Worm (Caenorhabditis elegans): ENCODE measurements around the gene vep-2.

The vep-2 gene

ce11 chrX:3605727-3606126 is 22.4 kb upstream of the vep-2 start, which contains the start of gene C18B2.4 (continued):
- TF ChIP-seq lsy-2 (tag; optimal IDR thresholded peaks at IDR 0.05) (peak; percentile 24 to 80), Y48G9A.11 (GFP tag; IDR thresholded peaks at IDR 0.05) (no peak), ztf-11 (tag; optimal IDR thresholded peaks at IDR 0.05) (no peak), duxl-1 (tag; optimal IDR thresholded peaks at IDR 0.05; ENCODE audit: poor library complexity) (no peak), aha-1 (tag) (peak; percentile 98), dmd-9 (GFP tag; IDR thresholded peaks at IDR 0.05) (no peak), mep-1 (tag; optimal IDR thresholded peaks at IDR 0.05) (peak; percentile 78), zip-11 (GFP tag; IDR thresholded peaks at IDR 0.05) (no peak), daf-19 (GFP tag; conservative IDR thresholded peaks at IDR 0.05) (no peak), dmd-6 (GFP tag; IDR thresholded peaks at IDR 0.05) (peak; percentile 75), vab-7 (GFP tag; IDR thresholded peaks at IDR 0.05) (peak; percentile 40; the same call in 1 of the 2 replicates), hlh-11 (tag; optimal IDR thresholded peaks at IDR 0.05) (peak; percentile 87), nhr-48 (tag; optimal IDR thresholded peaks at IDR 0.05) (no peak), pqm-1 (tag; optimal IDR thresholded peaks at IDR 0.05) (peak; percentile 62), egl-27 (tag; optimal IDR thresholded peaks at IDR 0.05) (no peak), arid-1 (GFP tag; conservative IDR thresholded peaks at IDR 0.05) (0 out of 2 replicates have a peak, but pooled peaks have one; percentile 7), nhr-28 (tag; optimal IDR thresholded peaks at IDR 0.05) (peak; percentile 81), ceh-44 (GFP tag; IDR thresholded peaks at IDR 0.05) (no peak), php-3 (GFP tag; IDR thresholded peaks at IDR 0.05) (no peak), hlh-30 (tag; optimal IDR thresholded peaks at IDR 0.05; ENCODE audit: insufficient read depth) (peak; percentile 97), mes-2 (tag; optimal IDR thresholded peaks at IDR 0.05; ENCODE audit: poor library complexity, severe bottlenecking) (peak; percentile 68), ama-1 (optimal IDR thresholded peaks at IDR 0.05) (peak; percentile 51), R02D3.7 (tag; optimal IDR thresholded peaks at IDR 0.05) (no peak), lin-1 (GFP tag; IDR thresholded peaks at IDR 0.05) (peak; percentile 53; the same call in 1 of the 2 replicates), nhr-237 (tag; optimal IDR thresholded peaks at IDR 0.05) (no peak), lir-3 (tag; optimal IDR thresholded peaks at IDR 0.05) (no peak), snpc-1.2 (GFP tag; IDR thresholded peaks at IDR 0.05) (no peak), F44E2.7 (GFP tag; IDR thresholded peaks at IDR 0.05) (no peak), lin-38 (GFP tag; IDR thresholded peaks at IDR 0.05) (peak; percentile 86), nhr-6 (tag; optimal IDR thresholded peaks at IDR 0.05) (peak; percentile 80), fkh-10 (GFP tag; optimal IDR thresholded peaks at IDR 0.05) (no peak), ceh-32 (tag; optimal IDR thresholded peaks at IDR 0.05; ENCODE audit: poor library complexity) (no peak), pha-4 (GFP tag; IDR thresholded peaks at IDR 0.05) (no peak), pha-4 (tag; optimal IDR thresholded peaks at IDR 0.05) (peak; percentile 59), lin-13 (GFP tag; optimal IDR thresholded peaks at IDR 0.05) (peak; percentile 66), lin-29 (GFP tag; IDR thresholded peaks at IDR 0.05) (no peak), dve-1 (tag; optimal IDR thresholded peaks at IDR 0.05; ENCODE audit: insufficient read depth) (peak; percentile 79), Y75B8A.6 (GFP tag; IDR thresholded peaks at IDR 0.05) (no peak), F37D6.2 (tag; optimal IDR thresholded peaks at IDR 0.05) (peak; percentile 13), fos-1 (tag; optimal IDR thresholded peaks at IDR 0.05) (no peak), T20F7.1 (GFP tag; optimal IDR thresholded peaks at IDR 0.05) (no peak), ceh-20 (GFP tag; IDR thresholded peaks at IDR 0.05) (peak; percentile 87), mxl-2 (GFP tag; conservative IDR thresholded peaks at IDR 0.05) (no peak), dpl-1 (GFP tag; optimal IDR thresholded peaks at IDR 0.05) (peak; percentile 28)
